Fruit fly (Drosophila melanogaster) whole organism, embryonic: ENCODE data around the gene CG9471.
A peak's percentile ranks its signal among the peaks of the same experiment; 100 is the strongest.

Experiments
- Atf-2 ChIP-seq: fragments of 200-800 bp; sonication (Bioruptor generic); optimal IDR thresholded peaks from 2 replicates; lab custom pipeline; 2016; ENCODE audit warnings: missing biosample characterization, missing genetic modification characterization
- Atf6 ChIP-seq: fragments of 200-800 bp; sonication (Bioruptor generic); IDR thresholded peaks from 2 replicates; pipeline ENCODE4 v1.3.6; 2022; ENCODE audit warnings: missing biosample characterization, missing genetic modification characterization
- B-H2 ChIP-seq: fragments of 200-800 bp; sonication (Bioruptor generic); optimal IDR thresholded peaks from 2 replicates; lab custom pipeline; 2018; ENCODE audit warnings: missing biosample characterization, mild to moderate bottlenecking, missing genetic modification characterization
- Bgb ChIP-seq: fragments of 200-800 bp; sonication (Bioruptor generic); IDR thresholded peaks from 2 replicates; pipeline ENCODE4 v1.3.6; 2022; ENCODE audit warnings: missing biosample characterization, missing genetic modification characterization; ENCODE audit not compliant: partially characterized antibody
- C15 ChIP-seq: fragments of 200-800 bp; sonication (Bioruptor generic); IDR thresholded peaks from 3 replicates; pipeline ENCODE4 v1.3.6; 2022; ENCODE audit warnings: missing biosample characterization, missing genetic modification characterization
- CG10565 ChIP-seq: fragments of 200-800 bp; sonication (Bioruptor generic); optimal IDR thresholded peaks from 3 replicates; lab custom pipeline; 2016; ENCODE audit warnings: missing biosample characterization, mild to moderate bottlenecking, missing genetic modification characterization
- CG11398 ChIP-seq: fragments of 200-800 bp; sonication (Bioruptor generic); optimal IDR thresholded peaks from 2 replicates; lab custom pipeline; 2016; ENCODE audit warnings: missing biosample characterization, missing genetic modification characterization
- CG11456 ChIP-seq: fragments of 200-800 bp; sonication (Bioruptor generic); IDR thresholded peaks from 3 replicates; pipeline ENCODE4 v1.3.6; 2022; ENCODE audit warnings: missing biosample characterization, missing genetic modification characterization
- CG11560 ChIP-seq: fragments of 200-800 bp; sonication (Bioruptor generic); IDR thresholded peaks from 3 replicates; pipeline ENCODE4 v1.3.6; 2022; ENCODE audit warnings: missing biosample characterization, missing genetic modification characterization
- CG12391 ChIP-seq: fragments of 200-800 bp; sonication (Bioruptor generic); optimal IDR thresholded peaks from 3 replicates; lab custom pipeline; 2018; ENCODE audit warnings: missing biosample characterization, mild to moderate bottlenecking, missing genetic modification characterization, moderate library complexity
- CG13123 ChIP-seq: fragments of 200-800 bp; sonication (Bioruptor generic); optimal IDR thresholded peaks from 2 replicates; lab custom pipeline; 2016; ENCODE audit warnings: missing biosample characterization, missing genetic modification characterization
- CG13296 ChIP-seq: fragments of 200-800 bp; sonication (Bioruptor generic); optimal IDR thresholded peaks from 3 replicates; lab custom pipeline; 2018; ENCODE audit warnings: missing biosample characterization, mild to moderate bottlenecking, missing genetic modification characterization
- CG14860 ChIP-seq: fragments of 200-800 bp; sonication (Bioruptor generic); IDR thresholded peaks from 3 replicates; pipeline ENCODE4 v1.3.6; 2022; ENCODE audit warnings: missing biosample characterization, missing genetic modification characterization; ENCODE audit not compliant: partially characterized antibody
- CG15269 ChIP-seq: fragments of 200-800 bp; sonication (Bioruptor generic); optimal IDR thresholded peaks from 2 replicates; lab custom pipeline; 2018; ENCODE audit warnings: missing biosample characterization, mild to moderate bottlenecking, missing genetic modification characterization, moderate library complexity
- CG17802 ChIP-seq: fragments of 200-800 bp; sonication (Bioruptor generic); optimal IDR thresholded peaks from 2 replicates; lab custom pipeline; 2018; ENCODE audit warnings: missing biosample characterization, mild to moderate bottlenecking, missing genetic modification characterization, moderate library complexity
- CG17829 ChIP-seq: fragments of 200-800 bp; optimal IDR thresholded peaks from 2 replicates; lab custom pipeline; 2019; ENCODE audit warnings: missing biosample characterization, mild to moderate bottlenecking, missing genetic modification characterization, moderate library complexity
- CG18599 ChIP-seq: fragments of 200-800 bp; sonication (Bioruptor generic); optimal IDR thresholded peaks from 3 replicates; lab custom pipeline; 2017; ENCODE audit warnings: missing biosample characterization, missing genetic modification characterization, mild to moderate bottlenecking, moderate library complexity, missing genetic modification reagents
- CG32532 ChIP-seq: fragments of 200-800 bp; sonication (Bioruptor generic); IDR thresholded peaks from 2 replicates; pipeline ENCODE4 v1.3.6; 2022; ENCODE audit warnings: missing biosample characterization, missing genetic modification characterization
- CG3995 ChIP-seq: fragments of 200-800 bp; sonication (Bioruptor generic); optimal IDR thresholded peaks from 3 replicates; lab custom pipeline; 2016; ENCODE audit warnings: missing biosample characterization, missing genetic modification characterization
- CG4360 ChIP-seq: fragments of 200-800 bp; sonication (Bioruptor generic); IDR thresholded peaks from 2 replicates; pipeline ENCODE4 v1.3.6; 2022; ENCODE audit warnings: missing biosample characterization, missing genetic modification characterization
- CG6765 ChIP-seq: fragments of 200-800 bp; sonication (Bioruptor generic); optimal IDR thresholded peaks from 3 replicates; lab custom pipeline; 2017; ENCODE audit warnings: missing biosample characterization, mild to moderate bottlenecking, missing genetic modification characterization
- CG7271 ChIP-seq: fragments of 200-800 bp; sonication (Bioruptor generic); optimal IDR thresholded peaks from 2 replicates; lab custom pipeline; 2018; ENCODE audit warnings: missing biosample characterization, mild to moderate bottlenecking, missing genetic modification characterization, moderate library complexity
- CG8765 ChIP-seq: fragments of 200-800 bp; sonication (Bioruptor generic); IDR thresholded peaks from 2 replicates; pipeline ENCODE4 v1.3.6; 2022; ENCODE audit warnings: missing biosample characterization, missing genetic modification characterization
- CG9876 ChIP-seq: fragments of 200-800 bp; sonication (Bioruptor generic); optimal IDR thresholded peaks from 2 replicates; lab custom pipeline; 2016; ENCODE audit warnings: missing biosample characterization, missing genetic modification characterization
- Dp ChIP-seq: fragments of 200-800 bp; sonication (Bioruptor generic); optimal IDR thresholded peaks from 2 replicates; lab custom pipeline; 2018; ENCODE audit warnings: missing biosample characterization, mild to moderate bottlenecking, missing genetic modification characterization, moderate library complexity
- Eip74EF ChIP-seq, 2 experiments: fragments of 200-800 bp in 1 of 2; fragments of >200 bp in 1 of 2; sonication (Bioruptor generic) in 1 of 2; optimal IDR thresholded peaks; 2 replicates each; lab custom pipeline; 2017 to 2019; ENCODE audit warnings: missing biosample characterization in 2 of 2, missing genetic modification characterization in 2 of 2, mild to moderate bottlenecking in 1 of 2, moderate library complexity in 1 of 2
- Fer1 ChIP-seq: fragments of 200-800 bp; sonication (Bioruptor generic); optimal IDR thresholded peaks from 2 replicates; lab custom pipeline; 2017; ENCODE audit warnings: missing biosample characterization, mild to moderate bottlenecking, missing genetic modification characterization
- HLH54F ChIP-seq: fragments of 200-800 bp; sonication (Bioruptor generic); optimal IDR thresholded peaks from 3 replicates; lab custom pipeline; 2016; ENCODE audit warnings: missing biosample characterization, missing genetic modification characterization
- HmgZ ChIP-seq: fragments of 200-800 bp; sonication (Bioruptor generic); optimal IDR thresholded peaks from 2 replicates; lab custom pipeline; 2018; ENCODE audit warnings: missing biosample characterization, mild to moderate bottlenecking, missing genetic modification characterization
- NFAT ChIP-seq: fragments of 200-800 bp; sonication (Bioruptor generic); IDR thresholded peaks from 2 replicates; pipeline ENCODE4 v1.3.6; 2022; ENCODE audit warnings: missing biosample characterization, missing genetic modification characterization
- NK7.1 ChIP-seq: fragments of 200-800 bp; sonication (Bioruptor generic); optimal IDR thresholded peaks from 3 replicates; lab custom pipeline; 2016; ENCODE audit warnings: missing biosample characterization, missing genetic modification characterization
- NfI ChIP-seq: fragments of 200-800 bp; sonication (Bioruptor generic); optimal IDR thresholded peaks from 3 replicates; lab custom pipeline; 2018; ENCODE audit warnings: missing biosample characterization, mild to moderate bottlenecking, missing genetic modification characterization, moderate library complexity
- Pdp1 ChIP-seq, 2 experiments: fragments of 200-800 bp; sonication (Bioruptor generic); optimal IDR thresholded peaks; 3 replicates each; lab custom pipeline; 2016; ENCODE audit warnings: missing biosample characterization in 2 of 2, missing genetic modification characterization in 2 of 2, mild to moderate bottlenecking in 1 of 2, moderate library complexity in 1 of 2
- Sox102F ChIP-seq: fragments of 200-800 bp; sonication (Bioruptor generic); optimal IDR thresholded peaks from 2 replicates; lab custom pipeline; 2018; ENCODE audit warnings: missing biosample characterization, mild to moderate bottlenecking, missing genetic modification characterization, moderate library complexity
- Stat92E ChIP-seq, 3 experiments: fragments of >200 bp in 2 of 3; fragments of 200-800 bp in 1 of 3; sonication (Bioruptor generic) in 1 of 3; optimal IDR thresholded peaks; 2 replicates each; lab custom pipeline; 2017 to 2019; ENCODE audit warnings: missing biosample characterization in 3 of 3, missing genetic modification characterization in 3 of 3, mild to moderate bottlenecking in 1 of 3, moderate library complexity in 1 of 3
- Xbp1 ChIP-seq: fragments of 200-800 bp; sonication (Bioruptor generic); optimal IDR thresholded peaks from 3 replicates; lab custom pipeline; 2016; ENCODE audit warnings: missing biosample characterization, mild to moderate bottlenecking, missing genetic modification characterization
- cas ChIP-seq: fragments of 200-800 bp; sonication (Bioruptor generic); IDR thresholded peaks from 2 replicates; pipeline ENCODE4 v1.3.6; 2022; ENCODE audit warnings: missing biosample characterization, missing genetic modification characterization
- disco-r ChIP-seq: fragments of 200-800 bp; sonication (Bioruptor generic); optimal IDR thresholded peaks from 2 replicates; lab custom pipeline; 2016; ENCODE audit warnings: missing biosample characterization, missing genetic modification characterization
- en ChIP-seq: fragments of 200-800 bp; sonication (Bioruptor generic); optimal IDR thresholded peaks from 2 replicates; lab custom pipeline; 2016; ENCODE audit warnings: missing biosample characterization, missing genetic modification characterization
- grn ChIP-seq: fragments of 200-800 bp; sonication (Bioruptor generic); optimal IDR thresholded peaks from 3 replicates; lab custom pipeline; 2017; ENCODE audit warnings: missing biosample characterization, missing genetic modification characterization
- hth ChIP-seq: fragments of >200 bp; optimal IDR thresholded peaks from 2 replicates; lab custom pipeline; 2017; ENCODE audit warnings: inconsistent platforms
- kni ChIP-seq: fragments of 200-800 bp; sonication (Bioruptor generic); optimal IDR thresholded peaks from 3 replicates; lab custom pipeline; 2017; ENCODE audit warnings: mild to moderate bottlenecking, missing biosample characterization, missing genetic modification reagents, missing genetic modification characterization
- knrl ChIP-seq: fragments of 200-800 bp; sonication (Bioruptor generic); IDR thresholded peaks from 3 replicates; pipeline ENCODE4 v1.3.6; 2022; ENCODE audit warnings: missing biosample characterization, missing genetic modification characterization; ENCODE audit not compliant: partially characterized antibody
- lmd ChIP-seq: fragments of 200-800 bp; sonication (Bioruptor generic); IDR thresholded peaks from 2 replicates; pipeline ENCODE4 v1.3.6; 2022; ENCODE audit warnings: missing biosample characterization, missing genetic modification characterization
- oc ChIP-seq: fragments of 200-800 bp; sonication (Bioruptor generic); optimal IDR thresholded peaks from 2 replicates; lab custom pipeline; 2018; ENCODE audit warnings: missing biosample characterization, mild to moderate bottlenecking, missing genetic modification characterization, moderate library complexity
- repo ChIP-seq: fragments of 200-800 bp; sonication (Bioruptor generic); optimal IDR thresholded peaks from 2 replicates; lab custom pipeline; 2016; ENCODE audit warnings: missing biosample characterization, missing genetic modification characterization
- scrt ChIP-seq: fragments of 200-800 bp; sonication (Bioruptor generic); optimal IDR thresholded peaks from 2 replicates; lab custom pipeline; 2018; ENCODE audit warnings: missing biosample characterization, mild to moderate bottlenecking, missing genetic modification characterization, moderate library complexity
- sug ChIP-seq: fragments of 200-800 bp; optimal IDR thresholded peaks from 2 replicates; lab custom pipeline; 2019; ENCODE audit warnings: missing biosample characterization, mild to moderate bottlenecking, missing genetic modification characterization, moderate library complexity
- trh ChIP-seq: fragments of 200-800 bp; sonication (Bioruptor generic); optimal IDR thresholded peaks from 2 replicates; lab custom pipeline; 2016; ENCODE audit warnings: missing biosample characterization, missing genetic modification characterization
- vfl ChIP-seq: fragments of 200-800 bp; sonication (Bioruptor generic); optimal IDR thresholded peaks from 2 replicates; lab custom pipeline; 2016; ENCODE audit warnings: missing biosample characterization, missing genetic modification characterization
- wor ChIP-seq: fragments of 200-800 bp; sonication (Bioruptor generic); IDR thresholded peaks from 2 replicates; pipeline ENCODE4 v1.3.6; 2022; ENCODE audit warnings: missing biosample characterization, missing genetic modification characterization
- yki ChIP-seq: fragments of >200 bp; optimal IDR thresholded peaks from 3 replicates; lab custom pipeline; 2018

Gene CG9471

DNA sequence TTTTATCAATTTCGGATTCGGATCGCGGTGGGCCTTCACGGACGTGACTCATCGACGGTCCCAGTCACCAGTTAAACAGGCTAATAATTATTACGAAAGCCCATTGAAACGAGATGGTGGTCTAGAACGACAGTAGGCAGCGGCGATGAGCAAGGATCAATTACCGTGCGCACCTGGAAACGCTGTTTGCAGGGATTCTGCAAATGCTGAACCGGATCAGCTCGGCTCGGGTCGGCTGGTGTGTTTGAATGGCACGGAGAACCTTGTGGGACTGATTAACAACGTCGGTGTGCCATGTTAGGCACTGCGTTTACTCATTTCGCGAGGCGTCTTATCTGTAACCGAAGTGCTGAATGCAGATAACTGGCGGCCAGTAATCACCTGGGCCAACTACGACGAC lies 2.8 kb upstream of the CG9471 start, which contains the start of gene Whamy (continued):
- TF ChIP-seq NfI: no peak
- no peak for TF ChIP-seq yki (lab: Kevin White, UChicago)
- TF ChIP-seq CG13296 (GFP tag; lab: Kevin White, UChicago): peak; percentile 5
- TF ChIP-seq CG10565 (GFP tag; lab: Kevin White, UChicago): no peak
- TF ChIP-seq CG14860 (GFP tag; lab: Robert Waterston, UW): no peak
- no peak for TF ChIP-seq vfl (GFP tag; lab: Kevin White, UChicago)
- no peak for TF ChIP-seq hth (lab: Kevin White, UChicago)
- peak; percentile 21 for TF ChIP-seq HmgZ (tag; lab: Kevin White, UChicago)
- TF ChIP-seq CG6765 (GFP tag; lab: Kevin White, UChicago): no peak
- TF ChIP-seq en (GFP tag; lab: Kevin White, UChicago): no peak
- TF ChIP-seq kni (GFP tag; lab: Kevin White, UChicago): no peak
- TF ChIP-seq CG17829 (tag; lab: Kevin White, UChicago): no peak
- no peak for TF ChIP-seq CG15269 (tag; lab: Kevin White, UChicago)
- no peak for TF ChIP-seq Sox102F (GFP tag; lab: Kevin White, UChicago)
- TF ChIP-seq Atf6 (GFP tag; lab: Robert Waterston, UW): no peak
- no peak for TF ChIP-seq Atf-2 (GFP tag; lab: Kevin White, UChicago)
- TF ChIP-seq scrt: no peak
- no peak for TF ChIP-seq Stat92E (GFP tag; optimal IDR thresholded peaks at IDR 0.05; lab: Kevin White, UChicago)
- no peak for TF ChIP-seq CG3995 (GFP tag; lab: Kevin White, UChicago)
- no peak for TF ChIP-seq CG11560 (tag; lab: Robert Waterston, UW)
- TF ChIP-seq CG18599 (GFP tag; lab: Kevin White, UChicago): peak; percentile 36
- TF ChIP-seq NFAT (GFP tag; lab: Robert Waterston, UW): no peak
- no peak for TF ChIP-seq CG17802 (tag; lab: Kevin White, UChicago)
- no peak for TF ChIP-seq Dp
- TF ChIP-seq CG12391 (tag; lab: Kevin White, UChicago): no peak
- no peak for TF ChIP-seq NK7.1 (GFP tag; lab: Kevin White, UChicago)
- TF ChIP-seq grn (GFP tag; lab: Kevin White, UChicago): peak; percentile 62
- no peak for TF ChIP-seq B-H2 (GFP tag; lab: Kevin White, UChicago)
- TF ChIP-seq CG11456 (GFP tag; lab: Robert Waterston, UW): no peak
- peak in 1 of 2 experiments; percentile 9 for TF ChIP-seq Pdp1 (GFP tag; optimal IDR thresholded peaks at IDR 0.05; lab: Kevin White, UChicago)
- no peak for TF ChIP-seq CG13123
- no peak for TF ChIP-seq trh (GFP tag; lab: Kevin White, UChicago)
- TF ChIP-seq disco-r: no peak
- TF ChIP-seq Fer1 (GFP tag; lab: Kevin White, UChicago): no peak
- TF ChIP-seq CG32532 (GFP tag; lab: Robert Waterston, UW): no peak
- no peak for TF ChIP-seq HLH54F (GFP tag; lab: Kevin White, UChicago)
- TF ChIP-seq CG8765 (GFP tag; lab: Robert Waterston, UW): no peak
- no peak for TF ChIP-seq CG4360 (GFP tag; lab: Robert Waterston, UW)
- TF ChIP-seq Xbp1 (GFP tag; lab: Kevin White, UChicago): no peak
- TF ChIP-seq CG9876: no peak
- no peak for TF ChIP-seq C15 (GFP tag; lab: Robert Waterston, UW)
- TF ChIP-seq Eip74EF (GFP tag; optimal IDR thresholded peaks at IDR 0.05; lab: Kevin White, UChicago): no peak
- no peak for TF ChIP-seq CG7271 (tag; lab: Kevin White, UChicago)
- no peak for TF ChIP-seq repo (GFP tag; lab: Kevin White, UChicago)
- no peak for TF ChIP-seq cas
- no peak for TF ChIP-seq oc
- TF ChIP-seq sug (tag; lab: Kevin White, UChicago): peak; percentile 75
- TF ChIP-seq lmd (GFP tag; lab: Robert Waterston, UW): no peak
- no peak for TF ChIP-seq knrl
- no peak for TF ChIP-seq Bgb (GFP tag; lab: Robert Waterston, UW)
- TF ChIP-seq wor: no peak
- TF ChIP-seq CG11398 (GFP tag; lab: Kevin White, UChicago): no peak
